Worm (Caenorhabditis elegans): ENCODE measurements around the gene div-1.

The div-1 gene

DNA sequence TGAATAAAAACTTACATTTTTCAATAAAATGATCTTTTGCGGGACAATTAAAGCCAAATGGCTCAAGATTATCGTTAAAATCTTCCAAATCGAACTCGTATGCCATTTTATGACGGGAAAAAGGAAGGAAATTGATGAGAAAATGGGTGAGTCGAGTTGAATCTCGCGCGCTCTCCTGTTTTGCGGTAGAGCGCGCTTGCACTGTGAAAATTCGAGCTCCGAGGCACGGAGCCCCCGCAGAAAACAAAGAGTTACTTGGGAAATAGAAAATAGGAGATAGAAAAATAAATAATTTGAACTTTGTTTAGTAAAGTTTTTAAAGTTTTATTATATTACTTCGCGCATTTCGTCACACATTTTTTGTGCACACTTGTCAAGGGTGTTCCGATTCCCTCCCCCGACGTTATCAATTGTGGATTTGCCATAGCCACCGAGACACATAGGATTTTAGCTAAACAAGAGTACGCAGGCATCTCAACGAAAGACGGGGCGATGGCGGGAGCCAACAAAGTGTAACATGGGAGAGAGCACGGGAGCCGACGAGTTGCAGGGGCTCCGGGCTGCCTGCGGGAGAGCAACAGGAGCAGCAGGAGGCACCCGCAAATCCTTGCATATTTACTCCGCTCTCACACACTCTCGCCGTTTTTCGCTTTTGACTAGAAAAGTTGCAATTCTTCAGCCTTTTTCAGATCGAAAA is at the start of gene div-1, which contains the start of gene cor-1:
TSS of gene div-1 (minus strand) at position 119 of the 697 bp plus-strand sequence.
TSS of gene cor-1 (plus strand) at position 671 of the 697 bp plus-strand sequence.
- 0 out of 2 replicates have a peak, but pooled peaks have one; percentile 8 for TF ChIP-seq ref-1 (GFP tag; conservative IDR thresholded peaks at IDR 0.05)
- no peak for TF ChIP-seq med-1 (GFP tag; optimal IDR thresholded peaks at IDR 0.05; ENCODE audit: insufficient read depth)
- no peak for TF ChIP-seq ztf-29 (GFP tag; IDR thresholded peaks at IDR 0.05)
- TF ChIP-seq ztf-23 (GFP tag; IDR thresholded peaks at IDR 0.05), result no peak

DNA sequence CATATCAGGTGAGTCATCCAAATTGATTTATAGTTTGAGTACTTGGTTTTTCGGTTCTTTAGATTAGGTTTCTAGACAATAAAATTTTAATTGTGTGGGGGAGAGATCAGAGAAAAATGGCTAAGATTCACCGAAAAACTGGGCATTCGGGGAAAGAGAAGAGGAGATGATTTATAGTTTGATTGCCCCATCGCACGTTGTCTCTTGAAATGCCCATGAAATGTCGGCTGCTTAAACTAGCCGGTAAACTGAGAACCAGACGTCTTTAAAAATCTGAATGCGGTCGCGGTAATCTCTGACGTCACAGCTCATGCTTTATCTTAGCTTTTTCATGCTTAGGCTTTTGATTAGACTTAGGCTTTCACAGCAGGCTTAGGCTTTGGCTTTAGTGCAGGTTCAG is 48.5 kb upstream of the div-1 start:
- TF ChIP-seq T22C8.4 (GFP tag; IDR thresholded peaks at IDR 0.05) (no peak), cog-1 (tag; optimal IDR thresholded peaks at IDR 0.05) (no peak), klf-2 (GFP tag; conservative IDR thresholded peaks at IDR 0.05) (no peak), tab-1 (GFP tag; IDR thresholded peaks at IDR 0.05) (no peak), flt-1 (GFP tag; IDR thresholded peaks at IDR 0.05) (no peak), ref-1 (GFP tag; conservative IDR thresholded peaks at IDR 0.05) (no peak), ztf-23 (GFP tag; IDR thresholded peaks at IDR 0.05) (no peak), med-1 (GFP tag; optimal IDR thresholded peaks at IDR 0.05; ENCODE audit: insufficient read depth) (no peak), ztf-29 (GFP tag; IDR thresholded peaks at IDR 0.05) (no peak)

DNA sequence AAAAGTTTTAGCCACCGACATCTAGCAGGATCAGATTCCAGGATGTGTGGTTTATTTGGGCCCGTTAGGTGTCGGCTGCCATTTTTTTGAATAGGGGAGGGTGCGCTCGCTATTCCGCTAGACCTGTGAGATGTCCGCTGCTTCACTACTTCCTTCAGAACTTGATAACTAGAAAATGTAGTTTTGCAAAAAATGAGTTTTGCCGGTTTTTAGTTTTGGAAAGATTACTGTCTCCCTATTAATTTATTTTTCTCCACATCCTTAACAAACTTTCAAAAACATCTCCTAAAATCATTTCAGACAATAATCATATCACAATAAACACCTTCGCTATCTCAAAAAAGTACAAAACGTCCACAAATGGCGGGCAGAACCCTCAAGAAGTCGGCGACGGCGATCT is 46.5 kb upstream of the div-1 start, which contains the start of gene vglu-2:
TSS of gene vglu-2 (plus strand) at position 301 of the 400 bp plus-strand sequence.
- no peak for TF ChIP-seq T22C8.4 (GFP tag; IDR thresholded peaks at IDR 0.05)

DNA sequence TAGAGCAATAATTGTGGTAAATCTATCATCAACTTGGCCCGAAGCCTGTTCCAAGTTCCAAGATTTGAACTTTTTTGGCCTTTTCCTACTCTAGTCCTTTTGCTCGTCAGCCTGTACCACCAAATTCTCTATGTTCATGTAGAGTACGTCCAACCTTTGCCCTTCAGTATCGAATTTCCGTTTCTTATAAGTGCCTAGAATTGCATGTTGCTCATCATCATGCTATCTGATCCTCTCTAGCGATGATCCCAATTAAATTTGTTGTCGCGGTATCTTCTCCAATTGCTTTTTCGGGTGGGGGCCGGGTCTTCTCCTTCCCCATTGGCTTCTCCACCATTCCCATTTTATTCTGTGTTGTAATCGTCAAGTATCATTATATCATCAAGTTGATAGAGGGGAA is 45.6 kb upstream of the div-1 start:
- TF ChIP-seq ztf-23 (GFP tag; IDR thresholded peaks at IDR 0.05) (no peak), flt-1 (GFP tag; IDR thresholded peaks at IDR 0.05) (no peak), klf-2 (GFP tag; conservative IDR thresholded peaks at IDR 0.05) (no peak), cog-1 (tag; optimal IDR thresholded peaks at IDR 0.05) (no peak), tab-1 (GFP tag; IDR thresholded peaks at IDR 0.05) (no peak), ref-1 (GFP tag; conservative IDR thresholded peaks at IDR 0.05) (no peak), med-1 (GFP tag; optimal IDR thresholded peaks at IDR 0.05; ENCODE audit: insufficient read depth) (no peak), ztf-29 (GFP tag; IDR thresholded peaks at IDR 0.05) (no peak), T22C8.4 (GFP tag; IDR thresholded peaks at IDR 0.05) (no peak)

DNA sequence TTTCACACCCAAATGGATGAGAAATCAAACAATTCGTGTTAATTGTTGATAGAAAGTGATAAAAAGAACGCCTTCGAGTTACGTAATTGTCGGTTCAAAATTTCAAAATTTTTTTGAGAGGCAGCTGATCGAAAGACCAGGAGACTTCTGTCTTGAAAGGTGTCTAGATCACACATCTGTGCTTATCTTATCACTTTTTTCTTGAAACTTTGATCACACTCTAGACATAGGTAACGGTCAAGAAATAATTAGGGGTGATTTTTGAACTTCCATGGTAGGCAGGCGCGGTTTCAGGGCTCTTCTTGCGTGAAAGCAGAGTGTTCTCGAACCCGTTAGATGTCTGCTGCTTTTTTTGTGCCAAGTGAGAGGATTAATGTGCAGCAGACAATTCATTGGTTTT is 45.0 kb upstream of the div-1 start:
- TF ChIP-seq ref-1 (GFP tag; conservative IDR thresholded peaks at IDR 0.05) (no peak), klf-2 (GFP tag; conservative IDR thresholded peaks at IDR 0.05) (no peak), T22C8.4 (GFP tag; IDR thresholded peaks at IDR 0.05) (no peak), cog-1 (tag; optimal IDR thresholded peaks at IDR 0.05) (no peak), med-1 (GFP tag; optimal IDR thresholded peaks at IDR 0.05; ENCODE audit: insufficient read depth) (no peak)

DNA sequence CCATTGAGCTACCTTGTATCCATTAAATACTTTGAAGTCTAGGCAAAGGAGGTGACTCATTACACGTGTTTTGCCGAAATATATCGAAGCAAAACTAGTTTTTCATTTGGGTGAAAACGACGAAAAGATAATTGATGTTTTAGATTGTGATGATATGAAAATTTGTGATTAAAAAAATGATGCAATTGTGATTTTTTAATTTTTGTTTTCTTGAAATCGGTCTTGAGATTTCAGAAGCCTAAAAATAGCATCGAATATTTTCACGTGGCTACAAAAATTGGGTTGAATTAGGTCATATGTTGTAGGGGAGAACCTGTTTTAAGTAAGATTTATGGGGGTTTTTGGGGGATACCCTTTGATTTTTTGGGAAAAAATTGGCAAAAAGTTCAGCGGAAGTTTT is 42.2 kb upstream of the div-1 start:
- TF ChIP-seq med-1 (GFP tag; optimal IDR thresholded peaks at IDR 0.05; ENCODE audit: insufficient read depth) (no peak), T22C8.4 (GFP tag; IDR thresholded peaks at IDR 0.05) (no peak), flt-1 (GFP tag; IDR thresholded peaks at IDR 0.05) (no peak), cog-1 (tag; optimal IDR thresholded peaks at IDR 0.05) (no peak), ztf-29 (GFP tag; IDR thresholded peaks at IDR 0.05) (no peak), ref-1 (GFP tag; conservative IDR thresholded peaks at IDR 0.05) (no peak), klf-2 (GFP tag; conservative IDR thresholded peaks at IDR 0.05) (no peak), ztf-23 (GFP tag; IDR thresholded peaks at IDR 0.05) (no peak), tab-1 (GFP tag; IDR thresholded peaks at IDR 0.05) (no peak)

DNA sequence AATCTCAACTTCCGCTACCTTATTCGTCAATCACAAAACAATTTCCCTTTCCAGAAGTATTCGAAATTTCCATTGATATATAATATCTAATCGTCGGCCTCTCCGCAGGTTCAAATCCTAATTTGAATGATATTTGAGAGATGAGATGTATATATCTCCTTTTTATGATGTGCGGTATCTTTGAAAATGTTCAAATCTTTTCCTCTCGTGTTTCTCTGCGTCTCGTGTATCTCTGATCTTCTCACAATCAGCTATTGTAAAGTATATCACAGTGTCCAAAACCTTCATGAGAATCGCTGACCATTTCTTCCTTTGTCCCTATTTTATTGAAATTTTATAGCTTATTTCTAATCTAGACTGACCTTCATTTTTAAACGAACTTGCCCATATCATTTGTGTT is 41.4 kb upstream of the div-1 start:
- TF ChIP-seq ztf-23 (GFP tag; IDR thresholded peaks at IDR 0.05) (no peak), ztf-29 (GFP tag; IDR thresholded peaks at IDR 0.05) (no peak), med-1 (GFP tag; optimal IDR thresholded peaks at IDR 0.05; ENCODE audit: insufficient read depth) (no peak), ref-1 (GFP tag; conservative IDR thresholded peaks at IDR 0.05) (no peak), cog-1 (tag; optimal IDR thresholded peaks at IDR 0.05) (no peak), flt-1 (GFP tag; IDR thresholded peaks at IDR 0.05) (no peak), T22C8.4 (GFP tag; IDR thresholded peaks at IDR 0.05) (no peak), tab-1 (GFP tag; IDR thresholded peaks at IDR 0.05) (no peak), klf-2 (GFP tag; conservative IDR thresholded peaks at IDR 0.05) (no peak)

DNA sequence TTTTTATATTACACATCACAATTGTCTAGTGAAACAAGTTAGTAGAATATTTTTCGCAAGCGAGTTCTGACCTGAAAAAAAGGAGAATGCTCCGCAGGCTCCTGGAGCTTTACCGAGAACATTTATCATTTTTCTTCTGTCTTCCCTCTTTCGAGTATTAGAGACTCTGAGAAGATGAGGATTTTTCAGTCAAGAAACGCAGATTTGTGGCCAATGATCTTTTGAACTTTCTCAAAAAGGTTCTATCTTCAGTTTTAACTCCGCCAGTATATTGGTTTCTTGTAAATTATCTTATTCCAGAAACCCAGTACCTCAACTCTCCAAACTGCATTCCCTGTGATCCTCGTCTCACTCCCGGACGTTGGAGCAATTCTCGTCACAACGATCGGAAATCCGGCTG is 37.3 kb upstream of the div-1 start, which contains the start of gene K10G9.2:
TSS of gene K10G9.2 (plus strand) at position 301 of the 400 bp plus-strand sequence.
- TF ChIP-seq cog-1 (tag; optimal IDR thresholded peaks at IDR 0.05), result no peak
- TF ChIP-seq ztf-29 (GFP tag; IDR thresholded peaks at IDR 0.05), result no peak
- TF ChIP-seq T22C8.4 (GFP tag; IDR thresholded peaks at IDR 0.05), result no peak
- TF ChIP-seq tab-1 (GFP tag; IDR thresholded peaks at IDR 0.05), result no peak
- no peak for TF ChIP-seq flt-1 (GFP tag; IDR thresholded peaks at IDR 0.05)
- TF ChIP-seq med-1 (GFP tag; optimal IDR thresholded peaks at IDR 0.05; ENCODE audit: insufficient read depth), result no peak
- TF ChIP-seq ztf-23 (GFP tag; IDR thresholded peaks at IDR 0.05), result no peak
- no peak for TF ChIP-seq klf-2 (GFP tag; conservative IDR thresholded peaks at IDR 0.05)
- no peak for TF ChIP-seq ref-1 (GFP tag; conservative IDR thresholded peaks at IDR 0.05)

DNA sequence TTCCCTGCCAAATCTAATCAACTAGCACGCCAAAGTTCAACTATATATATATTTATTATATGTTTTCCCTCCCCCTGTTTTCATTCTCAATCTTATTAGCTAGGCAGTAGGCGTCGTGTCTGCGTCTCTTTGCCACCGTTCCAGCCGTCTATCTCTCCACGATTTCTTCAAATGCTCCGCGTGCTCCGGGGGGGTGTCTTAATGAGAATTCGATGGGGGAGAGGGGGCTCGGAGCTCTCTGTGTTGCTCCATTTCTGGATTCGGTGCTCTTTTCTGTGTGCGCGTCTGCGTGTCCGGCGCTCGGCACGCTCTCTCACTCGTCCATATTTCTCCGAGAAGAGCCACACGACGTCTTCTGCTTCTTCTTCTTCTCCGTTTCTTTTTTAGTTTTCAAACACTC is 35.9 kb upstream of the div-1 start:
- TF ChIP-seq cog-1 (tag; optimal IDR thresholded peaks at IDR 0.05) (peak; percentile 37), med-1 (GFP tag; optimal IDR thresholded peaks at IDR 0.05; ENCODE audit: insufficient read depth) (no peak), klf-2 (GFP tag; conservative IDR thresholded peaks at IDR 0.05) (no peak), flt-1 (GFP tag; IDR thresholded peaks at IDR 0.05) (no peak)

DNA sequence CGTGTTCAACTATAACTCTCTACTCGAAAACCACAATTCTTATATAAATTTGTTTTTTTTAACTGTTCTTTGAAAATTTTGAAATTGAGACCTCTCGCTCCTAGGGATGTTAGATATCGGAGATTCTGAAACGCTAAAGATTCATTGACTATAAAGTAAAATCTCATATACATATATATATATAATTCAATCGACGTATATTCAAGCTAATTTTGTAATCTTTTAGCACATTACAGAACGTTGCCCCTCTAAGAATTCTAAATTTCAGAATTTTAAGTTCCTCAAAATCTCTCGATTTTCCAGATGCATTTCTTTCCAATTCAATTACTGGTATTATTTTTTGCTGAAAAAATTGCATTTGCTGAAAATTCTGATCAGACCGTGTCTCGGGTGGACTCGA is 30.5 kb upstream of the div-1 start, which contains the start of gene pad-2:
TSS of gene pad-2 (plus strand) at position 301 of the 400 bp plus-strand sequence.
- TF ChIP-seq tab-1 (GFP tag; IDR thresholded peaks at IDR 0.05), result no peak
- no peak for TF ChIP-seq T22C8.4 (GFP tag; IDR thresholded peaks at IDR 0.05)
- TF ChIP-seq ref-1 (GFP tag; conservative IDR thresholded peaks at IDR 0.05), result no peak
- TF ChIP-seq med-1 (GFP tag; optimal IDR thresholded peaks at IDR 0.05; ENCODE audit: insufficient read depth), result no peak
- TF ChIP-seq ztf-29 (GFP tag; IDR thresholded peaks at IDR 0.05), result no peak
- no peak for TF ChIP-seq ztf-23 (GFP tag; IDR thresholded peaks at IDR 0.05)
- no peak for TF ChIP-seq cog-1 (tag; optimal IDR thresholded peaks at IDR 0.05)
- no peak for TF ChIP-seq klf-2 (GFP tag; conservative IDR thresholded peaks at IDR 0.05)
- TF ChIP-seq flt-1 (GFP tag; IDR thresholded peaks at IDR 0.05), result no peak

All from whole organism, midembryonic.